Worm (Caenorhabditis elegans) whole organism, L4 larva: Measurements from ENCODE around the gene nhr-226.

Experiments used
- ces-1 ChIP-seq: fragments of 150-350 bp; sonication (generic microtip); optimal IDR thresholded peaks from 4 replicates; lab custom pipeline; 2014; ENCODE audit warnings: missing biosample characterization, missing genetic modification reagents, missing genetic modification characterization
- fkh-10 ChIP-seq: fragments of 150-350 bp; optimal IDR thresholded peaks from 2 replicates; lab custom pipeline; 2014; ENCODE audit warnings: missing biosample characterization, missing genetic modification reagents, missing genetic modification characterization
- madf-5 ChIP-seq, 2 experiments: fragments of 200-800 bp; sonication (Bioruptor generic); IDR thresholded peaks; 2 replicates each; pipeline ENCODE4 v1.3.6; 2022; ENCODE audit warnings: missing compliant biosample characterization in 2 of 2, missing genetic modification characterization in 2 of 2
- nhr-42 ChIP-seq: fragments of 200-800 bp; sonication (Bioruptor generic); IDR thresholded peaks from 2 replicates; pipeline ENCODE4 v1.3.6; 2022; ENCODE audit warnings: missing genetic modification characterization, missing compliant biosample characterization
- saeg-2 ChIP-seq: fragments of 200-800 bp; sonication (Bioruptor generic); IDR thresholded peaks from 2 replicates; pipeline ENCODE4 v1.3.6; 2022; ENCODE audit warnings: missing genetic modification reagents, missing genetic modification characterization, missing compliant biosample characterization
- zip-2 ChIP-seq: fragments of 150-350 bp; optimal IDR thresholded peaks from 2 replicates; lab custom pipeline; 2014; ENCODE audit warnings: missing biosample characterization, missing genetic modification characterization

DNA sequence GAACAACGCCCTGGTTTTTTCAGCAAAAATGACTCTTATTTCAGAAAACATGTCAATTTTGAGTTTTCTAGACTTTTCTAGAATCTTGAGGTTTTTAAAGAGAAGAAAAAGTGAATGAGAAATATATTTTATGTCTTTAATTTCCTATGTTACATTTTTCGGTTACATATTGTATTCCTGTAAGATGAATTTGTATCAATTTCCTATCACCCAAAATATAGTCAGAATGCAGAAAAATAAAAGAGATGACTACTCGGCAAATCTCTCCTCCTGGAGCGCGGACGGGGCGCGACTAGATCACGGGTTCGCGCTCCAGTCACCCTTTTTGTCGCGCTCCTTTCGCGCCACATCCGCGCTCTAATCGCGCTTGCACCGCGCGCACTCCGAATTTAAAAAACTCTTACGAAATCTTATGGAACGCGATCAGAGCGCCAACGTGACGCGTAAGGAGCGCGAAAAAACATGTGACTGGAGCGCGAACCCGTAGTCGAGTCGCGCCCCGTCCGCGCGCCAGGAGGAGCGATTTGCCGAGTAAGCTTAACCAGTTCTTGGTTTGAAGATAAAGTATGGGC, 40.0 kb upstream of the nhr-226 start, which contains the start of gene str-253:
- TF ChIP-seq fkh-10 (no peak), saeg-2 (GFP tag; lab: Robert Waterston, UW) (no peak), nhr-42 (GFP tag; lab: Robert Waterston, UW) (no peak), madf-5 (GFP tag; IDR thresholded peaks at IDR 0.05; lab: Robert Waterston, UW) (no peak), zip-2 (tag; lab: Kevin White, UChicago) (no peak), ces-1 (GFP tag; lab: Kevin White, UChicago) (no peak)
